Worm (Caenorhabditis elegans) whole organism, early embryonic: Measurements from ENCODE around the gene srx-58.

Experiments
- B0310.2 ChIP-seq: sonication (generic microtip); optimal IDR thresholded peaks from 2 replicates; lab custom pipeline; 2016; ENCODE audit warnings: mild to moderate bottlenecking, missing genetic modification characterization, missing compliant biosample characterization
- F13C5.2 ChIP-seq: sonication (generic microtip); optimal IDR thresholded peaks from 2 replicates; lab custom pipeline; 2017; ENCODE audit warnings: mild to moderate bottlenecking, missing genetic modification characterization, inconsistent platforms, missing compliant biosample characterization
- ama-1 ChIP-seq: fragments of 150-350 bp; optimal IDR thresholded peaks from 2 replicates; lab custom pipeline; 2014
- flt-1 ChIP-seq: fragments of 200-800 bp; sonication (Bioruptor generic); IDR thresholded peaks from 2 replicates; pipeline ENCODE4 v1.3.6; 2022; ENCODE audit warnings: missing genetic modification characterization, missing compliant biosample characterization
- scrt-1 ChIP-seq: fragments of 200-800 bp; sonication (Bioruptor generic); IDR thresholded peaks from 2 replicates; pipeline ENCODE4 v1.3.6; 2022; ENCODE audit warnings: missing genetic modification characterization, missing compliant biosample characterization

- TF ChIP-seq scrt-1 (GFP tag; lab: Robert Waterston, UW), result no peak
- TF ChIP-seq ama-1, result no peak
- no peak for TF ChIP-seq B0310.2
- TF ChIP-seq F13C5.2 (tag; lab: Kevin White, UChicago), result no peak
- no peak for TF ChIP-seq flt-1 (GFP tag; lab: Robert Waterston, UW)
Measured at ce11 chrV:15399691-15400377, 47.4 kb downstream of the srx-58 start, which contains the start of the genes T06E6.15 and sri-7.
